Fruit fly (Drosophila melanogaster): ENCODE data around the gene Sfxn1-3.

The Sfxn1-3 gene

DNA sequence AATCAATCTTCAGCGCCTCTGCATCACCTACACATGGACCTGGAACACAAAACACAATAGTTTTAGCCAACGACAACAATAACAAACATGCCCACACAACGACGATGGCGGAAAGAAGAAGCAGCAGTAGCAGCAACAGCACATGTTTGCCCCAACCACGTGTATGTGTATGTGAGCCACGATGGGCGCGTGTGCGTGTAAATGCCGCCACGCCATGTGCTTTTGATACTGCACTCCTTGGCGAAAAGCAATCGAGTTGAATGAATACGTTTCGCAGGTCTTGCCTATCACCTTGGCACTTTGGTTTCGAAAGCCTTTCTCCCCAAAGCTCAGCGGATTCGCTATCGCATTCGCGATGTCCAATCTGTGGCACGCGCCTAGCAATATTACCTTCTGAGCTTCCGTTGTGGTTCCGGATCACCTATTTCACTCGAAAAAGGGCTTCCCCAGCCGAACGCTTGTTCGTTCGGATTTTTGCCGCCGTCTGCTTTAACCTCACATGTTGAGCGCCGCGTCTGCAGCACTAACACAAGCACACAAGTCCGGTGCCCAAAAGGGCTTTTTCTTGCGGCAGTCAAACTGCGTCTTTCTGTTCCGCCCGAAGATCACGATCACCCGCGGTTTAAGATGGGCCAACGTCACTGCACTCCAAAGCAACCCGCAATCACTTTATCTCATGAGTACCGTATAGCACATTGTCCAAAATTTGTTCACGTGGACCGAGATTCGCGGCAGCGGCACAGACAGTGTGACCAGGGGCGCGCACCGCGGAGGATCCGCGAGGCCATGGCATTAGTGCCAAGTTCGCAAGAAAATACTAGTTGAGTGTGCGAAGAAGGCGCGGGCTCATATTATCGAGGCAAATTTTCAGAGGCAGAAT is 50.4 kb downstream of the Sfxn1-3 start, which contains the start of gene srl (continued):
- TF ChIP-seq CG13624 (GFP tag; optimal IDR thresholded peaks at IDR 0.05) (no peak), CG11504 (tag; optimal IDR thresholded peaks at IDR 0.05) (no peak), fd102C (GFP tag; optimal IDR thresholded peaks at IDR 0.05) (no peak), vvl (GFP tag; IDR thresholded peaks at IDR 0.05) (no peak; the same call in 1 of the 2 replicates), Abd-B (GFP tag; optimal IDR thresholded peaks at IDR 0.05) (no peak), Dip2 (GFP tag; IDR thresholded peaks at IDR 0.05) (no peak), pros (GFP tag; optimal IDR thresholded peaks at IDR 0.05) (no peak), CG7271 (tag; optimal IDR thresholded peaks at IDR 0.05) (no peak), otp (GFP tag; IDR thresholded peaks at IDR 0.05) (0 out of 3 replicates have a peak, but pooled peaks have one; percentile 5), Asciz (GFP tag; optimal IDR thresholded peaks at IDR 0.05) (no peak), Sox102F (GFP tag; optimal IDR thresholded peaks at IDR 0.05) (no peak), ham (GFP tag; IDR thresholded peaks at IDR 0.05) (no peak), shn (GFP tag; optimal IDR thresholded peaks at IDR 0.05) (peak; percentile 23), CG2202 (tag; optimal IDR thresholded peaks at IDR 0.05) (no peak), Poxn (GFP tag; IDR thresholded peaks at IDR 0.05) (no peak), CG1024 (GFP tag; IDR thresholded peaks at IDR 0.05) (no peak), odd (GFP tag; optimal IDR thresholded peaks at IDR 0.05) (no peak), ind (GFP tag; optimal IDR thresholded peaks at IDR 0.05) (no peak), CG3847 (GFP tag; IDR thresholded peaks at IDR 0.05) (peak; percentile 48), CG9609 (GFP tag; optimal IDR thresholded peaks at IDR 0.05) (no peak), CG17829 (tag; optimal IDR thresholded peaks at IDR 0.05) (peak; percentile 60), HmgZ (tag; optimal IDR thresholded peaks at IDR 0.05) (peak; percentile 51), H2.0 (GFP tag; IDR thresholded peaks at IDR 0.05) (no peak), CG2129 (GFP tag; IDR thresholded peaks at IDR 0.05; ENCODE audit: partially characterized antibody) (no peak), CG11398 (GFP tag; optimal IDR thresholded peaks at IDR 0.05) (no peak), CG3838 (GFP tag; optimal IDR thresholded peaks at IDR 0.05) (no peak), Sry-δ (GFP tag; optimal IDR thresholded peaks at IDR 0.05) (peak; percentile 38), Sin3A (optimal IDR thresholded peaks at IDR 0.05) (peak; percentile 76), Scr (GFP tag; IDR thresholded peaks at IDR 0.05; ENCODE audit: partially characterized antibody) (peak; percentile 35; the same call in 1 of the 2 replicates), YL-1 (GFP tag; optimal IDR thresholded peaks at IDR 0.05) (peak; percentile 94), CG10209 (GFP tag; optimal IDR thresholded peaks at IDR 0.05) (no peak), CG12219 (GFP tag; optimal IDR thresholded peaks at IDR 0.05) (no peak), Aef1 (GFP tag; IDR thresholded peaks at IDR 0.05) (no peak), sob (GFP tag; IDR thresholded peaks at IDR 0.05) (peak; percentile 11; the same call in 1 of the 2 replicates), H15 (GFP tag; IDR thresholded peaks at IDR 0.05) (no peak), Hey (tag; optimal IDR thresholded peaks at IDR 0.05) (no peak), gcm2 (GFP tag; optimal IDR thresholded peaks at IDR 0.05) (no peak), D19B (GFP tag; optimal IDR thresholded peaks at IDR 0.05) (no peak), dm (GFP tag; optimal IDR thresholded peaks at IDR 0.05) (peak; percentile 98), CoRest (tag; optimal IDR thresholded peaks at IDR 0.05) (no peak), caup (GFP tag; optimal IDR thresholded peaks at IDR 0.05; ENCODE audit: severe bottlenecking) (no peak), Deaf1 (tag; optimal IDR thresholded peaks at IDR 0.05) (peak; percentile 78), CG7786 (GFP tag; optimal IDR thresholded peaks at IDR 0.05) (no peak), CG12942 (GFP tag; optimal IDR thresholded peaks at IDR 0.05) (no peak), jumu (GFP tag; optimal IDR thresholded peaks at IDR 0.05) (peak; percentile 15), GATAe (GFP tag; conservative IDR thresholded peaks at IDR 0.05) (no peak), CG4617 (GFP tag; optimal IDR thresholded peaks at IDR 0.05; ENCODE audit: borderline replicate concordance) (peak; percentile 48), Ets65A (GFP tag) (no peak), her (GFP tag; optimal IDR thresholded peaks at IDR 0.05) (peak; percentile 63), lab (GFP tag; optimal IDR thresholded peaks at IDR 0.05) (no peak)
